Worm (Caenorhabditis elegans) whole organism, early embryonic: ENCODE results near the gene srh-235.

Source experiments
- B0310.2 ChIP-seq: sonication (generic microtip); optimal IDR thresholded peaks from 2 replicates; lab custom pipeline; 2016; ENCODE audit warnings: mild to moderate bottlenecking, missing genetic modification characterization, missing compliant biosample characterization
- F13C5.2 ChIP-seq: sonication (generic microtip); optimal IDR thresholded peaks from 2 replicates; lab custom pipeline; 2017; ENCODE audit warnings: mild to moderate bottlenecking, missing genetic modification characterization, inconsistent platforms, missing compliant biosample characterization
- aly-1 ChIP-seq: sonication (generic microtip); optimal IDR thresholded peaks from 2 replicates; lab custom pipeline; 2016; ENCODE audit warnings: missing genetic modification characterization, missing compliant biosample characterization
- ama-1 ChIP-seq: fragments of 150-350 bp; optimal IDR thresholded peaks from 2 replicates; lab custom pipeline; 2014
- ceh-13 ChIP-seq: fragments of 200-800 bp; sonication (Bioruptor generic); optimal IDR thresholded peaks from 2 replicates; lab custom pipeline; 2018; ENCODE audit warnings: mild to moderate bottlenecking, missing genetic modification characterization, missing compliant biosample characterization
- ceh-36 ChIP-seq: sonication (generic microtip); optimal IDR thresholded peaks from 2 replicates; lab custom pipeline; 2016; ENCODE audit warnings: missing genetic modification characterization, inconsistent platforms, missing compliant biosample characterization
- ets-7 ChIP-seq: sonication (generic microtip); optimal IDR thresholded peaks from 2 replicates; lab custom pipeline; 2016; ENCODE audit warnings: missing genotype, missing genetic modification characterization, missing compliant biosample characterization
- flt-1 ChIP-seq: fragments of 200-800 bp; sonication (Bioruptor generic); IDR thresholded peaks from 2 replicates; pipeline ENCODE4 v1.3.6; 2022; ENCODE audit warnings: missing genetic modification characterization, missing compliant biosample characterization
- hmbx-1 ChIP-seq: sonication (generic microtip); optimal IDR thresholded peaks from 2 replicates; lab custom pipeline; 2016; ENCODE audit warnings: mild to moderate bottlenecking, missing genetic modification characterization, missing compliant biosample characterization
- hmg-4 ChIP-seq: fragments of 200-800 bp; sonication (Bioruptor generic); optimal IDR thresholded peaks from 2 replicates; lab custom pipeline; 2018; ENCODE audit warnings: mild to moderate bottlenecking, missing genetic modification characterization, missing compliant biosample characterization
- hnd-1 ChIP-seq: sonication (generic microtip); optimal IDR thresholded peaks from 2 replicates; lab custom pipeline; 2016; ENCODE audit warnings: missing genetic modification characterization, missing compliant biosample characterization
- pes-1 ChIP-seq: fragments of 200-800 bp; sonication (Bioruptor generic); IDR thresholded peaks from 2 replicates; pipeline ENCODE4 v1.3.6; 2022; ENCODE audit warnings: missing genetic modification reagents, missing genetic modification characterization, missing compliant biosample characterization
- scrt-1 ChIP-seq: fragments of 200-800 bp; sonication (Bioruptor generic); IDR thresholded peaks from 2 replicates; pipeline ENCODE4 v1.3.6; 2022; ENCODE audit warnings: missing genetic modification characterization, missing compliant biosample characterization
- sea-1 ChIP-seq: fragments of 200-800 bp; sonication (Bioruptor generic); conservative IDR thresholded peaks from 2 replicates; pipeline ENCODE4 v1.3.6; 2022; ENCODE audit warnings: missing genetic modification characterization, missing compliant biosample characterization
- tbx-11 ChIP-seq: fragments of 200-800 bp; sonication (Bioruptor generic); IDR thresholded peaks from 2 replicates; pipeline ENCODE4 v1.3.6; 2022; ENCODE audit warnings: missing genetic modification characterization, missing compliant biosample characterization
- tbx-37 ChIP-seq: fragments of 200-800 bp; sonication (Bioruptor generic); conservative IDR thresholded peaks from 2 replicates; pipeline ENCODE4 v1.3.6; 2022; ENCODE audit warnings: missing genetic modification reagents, missing genetic modification characterization, missing compliant biosample characterization
- tra-4 ChIP-seq: sonication (generic microtip); optimal IDR thresholded peaks from 2 replicates; lab custom pipeline; 2017; ENCODE audit warnings: missing genetic modification characterization, missing compliant biosample characterization

srh-235 gene

DNA sequence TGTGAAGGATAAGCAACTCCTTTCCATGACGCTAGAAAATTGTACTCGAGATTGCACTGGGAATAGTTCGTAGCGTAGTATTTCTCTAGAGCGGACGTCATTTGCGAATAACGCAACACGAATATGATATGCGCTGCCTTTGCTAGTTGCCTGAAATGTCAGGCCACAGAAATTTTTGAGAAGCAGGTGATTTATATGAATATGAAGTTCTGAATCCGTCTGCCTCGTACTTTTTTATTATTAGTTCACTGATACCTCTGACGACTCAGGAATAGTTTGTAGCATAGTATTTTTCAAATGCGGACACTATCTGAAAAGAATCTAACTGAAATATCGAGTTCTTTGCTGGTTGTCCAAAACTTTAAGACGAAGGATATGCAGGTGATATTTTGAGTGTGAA is 24.6 kb upstream of the srh-235 start, which contains the start of gene srh-118:
Gene srh-118, minus strand, starts transcription at position 101 of the 400 bp plus-strand sequence.
- TF ChIP-seq hnd-1 (tag; lab: Kevin White, UChicago) (no peak), sea-1 (GFP tag; lab: Robert Waterston, UW) (no peak), F13C5.2 (no peak), hmbx-1 (tag; lab: Kevin White, UChicago) (no peak), ceh-13 (GFP tag; lab: Kevin White, UChicago) (no peak), ama-1 (no peak), pes-1 (no peak), flt-1 (GFP tag; lab: Robert Waterston, UW) (no peak), B0310.2 (tag; lab: Kevin White, UChicago) (no peak), tra-4 (tag; lab: Kevin White, UChicago) (no peak), tbx-37 (GFP tag; lab: Robert Waterston, UW) (no peak), scrt-1 (GFP tag; lab: Robert Waterston, UW) (no peak), tbx-11 (GFP tag; lab: Robert Waterston, UW) (no peak), hmg-4 (no peak), aly-1 (tag; lab: Kevin White, UChicago) (no peak), ceh-36 (tag; lab: Kevin White, UChicago) (no peak), ets-7 (tag; lab: Kevin White, UChicago) (no peak)

DNA sequence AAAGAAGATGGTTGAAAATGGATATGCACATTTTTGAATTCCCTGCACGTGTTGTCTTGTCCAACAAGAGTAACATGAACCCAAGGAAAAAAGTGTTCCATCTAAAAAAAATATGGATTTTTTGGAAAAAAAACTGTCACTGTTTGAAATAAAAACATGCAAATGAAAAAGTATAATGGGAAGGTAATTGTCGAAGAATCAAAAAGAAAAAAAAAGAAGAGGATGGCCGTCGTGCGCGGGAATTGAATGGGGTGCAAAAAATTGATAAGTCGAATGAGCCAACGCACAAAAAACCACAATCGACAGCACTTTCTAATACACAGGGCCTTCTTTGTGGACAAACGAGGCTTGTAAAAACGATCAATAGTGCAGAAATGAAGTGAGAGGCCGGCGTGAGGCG is 22.3 kb upstream of the srh-235 start, which contains the start of gene fbxa-102:
Gene fbxa-102, minus strand, starts transcription at position 101 of the 400 bp plus-strand sequence.
- TF ChIP-seq ceh-36 (tag; lab: Kevin White, UChicago) (no peak), scrt-1 (GFP tag; lab: Robert Waterston, UW) (no peak), ceh-13 (GFP tag; lab: Kevin White, UChicago) (no peak)

DNA sequence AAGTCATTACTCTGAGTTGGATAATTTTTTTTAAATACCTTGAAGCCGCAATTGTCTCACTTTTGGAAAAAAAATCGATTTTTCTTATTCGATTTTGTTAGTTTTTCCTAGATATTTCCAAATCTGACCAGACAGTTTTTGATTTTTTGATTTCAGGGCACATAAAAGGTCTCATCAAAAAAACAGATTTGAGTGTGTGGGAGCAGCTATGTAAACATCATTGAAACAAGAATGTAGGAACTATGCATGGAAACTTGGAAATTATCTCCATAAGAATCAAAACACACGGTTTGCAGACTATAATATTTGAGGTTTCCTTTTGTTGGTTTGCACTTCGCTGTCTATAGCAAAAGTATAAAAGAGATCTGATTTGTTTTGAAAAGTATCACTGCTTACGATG is 14.6 kb upstream of the srh-235 start, which contains the start of gene scl-24:
Gene scl-24, plus strand, starts transcription at position 301 of the 400 bp plus-strand sequence.
- TF ChIP-seq F13C5.2 = no peak
- TF ChIP-seq pes-1 = no peak
- no peak for TF ChIP-seq scrt-1 (GFP tag; lab: Robert Waterston, UW)
- no peak for TF ChIP-seq ets-7 (tag; lab: Kevin White, UChicago)
- TF ChIP-seq tbx-37 (GFP tag; lab: Robert Waterston, UW) = no peak
- TF ChIP-seq tra-4 (tag; lab: Kevin White, UChicago) = no peak
- no peak for TF ChIP-seq tbx-11 (GFP tag; lab: Robert Waterston, UW)
- no peak for TF ChIP-seq aly-1 (tag; lab: Kevin White, UChicago)
- TF ChIP-seq ceh-36 (tag; lab: Kevin White, UChicago) = no peak
- no peak for TF ChIP-seq ama-1
- TF ChIP-seq sea-1 (GFP tag; lab: Robert Waterston, UW) = no peak
- TF ChIP-seq flt-1 (GFP tag; lab: Robert Waterston, UW) = no peak
- no peak for TF ChIP-seq hnd-1 (tag; lab: Kevin White, UChicago)
- no peak for TF ChIP-seq B0310.2 (tag; lab: Kevin White, UChicago)
- TF ChIP-seq hmbx-1 (tag; lab: Kevin White, UChicago) = no peak
- TF ChIP-seq hmg-4 = no peak
- TF ChIP-seq ceh-13 (GFP tag; lab: Kevin White, UChicago) = no peak

DNA sequence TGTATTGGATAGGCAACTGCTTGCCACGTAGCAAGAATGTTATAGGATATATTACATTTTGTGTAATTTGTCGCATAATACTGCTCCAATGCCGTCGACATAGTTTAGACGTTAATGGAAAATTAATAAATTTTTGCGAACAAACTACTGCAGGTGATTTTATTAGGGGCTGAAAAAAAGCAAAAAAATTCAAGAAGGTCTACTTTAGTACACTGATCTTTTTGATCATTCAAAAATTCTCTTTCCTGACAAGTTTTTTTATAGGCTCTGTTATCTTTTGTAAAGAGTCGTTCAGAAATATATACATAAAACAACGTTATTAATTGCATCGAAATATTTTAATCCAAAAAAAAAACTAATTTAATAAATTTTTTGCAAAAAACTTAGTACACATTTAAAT is 13.6 kb upstream of the srh-235 start, which contains the start of gene srh-111:
Gene srh-111, minus strand, starts transcription at position 101 of the 400 bp plus-strand sequence.
- TF ChIP-seq hmbx-1 (tag; lab: Kevin White, UChicago) (no peak), sea-1 (GFP tag; lab: Robert Waterston, UW) (no peak), aly-1 (tag; lab: Kevin White, UChicago) (no peak), hnd-1 (tag; lab: Kevin White, UChicago) (no peak), ceh-13 (GFP tag; lab: Kevin White, UChicago) (no peak), ets-7 (tag; lab: Kevin White, UChicago) (no peak), hmg-4 (no peak), ceh-36 (tag; lab: Kevin White, UChicago) (no peak), tbx-37 (GFP tag; lab: Robert Waterston, UW) (no peak), scrt-1 (GFP tag; lab: Robert Waterston, UW) (no peak), flt-1 (GFP tag; lab: Robert Waterston, UW) (no peak), B0310.2 (tag; lab: Kevin White, UChicago) (no peak), ama-1 (no peak)

DNA sequence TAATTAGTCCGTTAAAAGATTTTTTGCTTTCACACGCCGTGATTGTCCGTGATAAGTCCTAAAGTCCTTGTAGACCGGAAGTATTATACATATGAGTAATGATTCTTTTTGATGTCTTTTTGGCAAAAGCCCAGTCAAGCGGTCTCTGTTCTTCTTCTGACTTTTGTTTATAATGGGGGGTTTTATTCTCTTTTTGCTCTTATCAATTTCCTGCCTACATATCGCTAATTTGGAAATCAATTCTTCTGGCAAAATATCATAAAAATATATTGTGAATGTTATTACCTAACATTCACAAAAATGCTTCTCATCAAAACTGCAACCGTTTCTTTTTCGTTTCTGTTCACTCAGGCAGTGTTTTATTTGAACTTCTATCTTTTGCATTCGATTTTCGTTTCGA is 5.0 kb upstream of the srh-235 start, which contains the start of gene srbc-61:
Gene srbc-61, plus strand, starts transcription at position 301 of the 400 bp plus-strand sequence.
- TF ChIP-seq hnd-1 (tag; lab: Kevin White, UChicago) (no peak), flt-1 (GFP tag; lab: Robert Waterston, UW) (no peak), ceh-13 (GFP tag; lab: Kevin White, UChicago) (no peak), aly-1 (tag; lab: Kevin White, UChicago) (no peak), sea-1 (GFP tag; lab: Robert Waterston, UW) (no peak), tbx-37 (GFP tag; lab: Robert Waterston, UW) (no peak), hmbx-1 (tag; lab: Kevin White, UChicago) (no peak), tra-4 (tag; lab: Kevin White, UChicago) (no peak), pes-1 (no peak)

DNA sequence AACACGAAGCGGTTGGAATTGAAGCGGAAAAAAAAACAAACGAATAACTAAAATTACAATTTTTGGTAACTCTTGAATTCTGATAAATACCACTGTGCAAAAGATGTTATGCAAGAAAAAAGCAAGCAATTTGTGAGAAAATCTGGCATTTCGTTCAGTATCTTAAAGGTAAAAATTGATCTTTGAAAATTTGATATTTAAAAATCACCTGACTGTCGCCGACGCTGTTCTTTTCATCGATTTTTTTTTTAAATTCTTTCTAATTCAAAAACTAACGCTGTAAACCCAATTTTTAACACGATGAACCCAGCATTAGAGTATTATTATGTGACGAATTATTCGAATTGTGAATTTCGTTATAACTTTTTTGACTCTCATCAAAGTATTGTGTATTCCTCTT is 2.2 kb upstream of the srh-235 start, which contains the start of gene srh-123:
Gene srh-123, plus strand, starts transcription at position 301 of the 400 bp plus-strand sequence.
- TF ChIP-seq hnd-1 (tag; lab: Kevin White, UChicago) (no peak), hmbx-1 (tag; lab: Kevin White, UChicago) (no peak), pes-1 (no peak), ceh-36 (tag; lab: Kevin White, UChicago) (no peak), ama-1 (no peak), F13C5.2 (no peak), hmg-4 (no peak), scrt-1 (GFP tag; lab: Robert Waterston, UW) (no peak), B0310.2 (tag; lab: Kevin White, UChicago) (no peak), ceh-13 (GFP tag; lab: Kevin White, UChicago) (no peak), flt-1 (GFP tag; lab: Robert Waterston, UW) (no peak), aly-1 (tag; lab: Kevin White, UChicago) (no peak), tra-4 (tag; lab: Kevin White, UChicago) (no peak)

DNA sequence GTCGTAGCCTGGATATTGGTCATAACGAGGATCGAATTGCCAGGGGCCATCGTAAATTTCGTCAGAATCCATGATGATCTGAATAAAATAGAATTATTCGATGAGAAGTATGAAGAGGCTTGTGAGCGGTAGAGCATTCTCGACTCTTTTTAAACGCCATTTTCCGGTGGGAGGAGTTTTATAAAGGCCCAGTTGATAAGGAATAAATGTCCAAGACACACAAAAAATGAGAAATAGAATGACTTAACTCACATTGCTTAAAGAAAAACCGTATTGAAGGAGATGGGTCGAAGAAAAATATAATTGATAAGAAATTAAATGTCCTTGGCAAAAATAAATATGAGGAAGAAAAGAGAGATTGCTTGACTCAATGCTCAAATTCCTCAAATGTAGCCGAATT is 2.3 kb downstream of the srh-235 start, which contains the start of gene F20E11.17:
Gene F20E11.17, minus strand, starts transcription at position 101 of the 400 bp plus-strand sequence.
- TF ChIP-seq scrt-1 (GFP tag; lab: Robert Waterston, UW) (no peak), ceh-13 (GFP tag; lab: Kevin White, UChicago) (no peak), ama-1 (no peak), tbx-11 (GFP tag; lab: Robert Waterston, UW) (no peak), pes-1 (no peak), sea-1 (GFP tag; lab: Robert Waterston, UW) (no peak), ceh-36 (tag; lab: Kevin White, UChicago) (no peak), tra-4 (tag; lab: Kevin White, UChicago) (no peak)
